Worm (Caenorhabditis elegans) whole organism, young adult: Measurements from ENCODE around the gene trx-3.

Experiments
- F22D6.2 ChIP-seq: sonication (generic microtip); optimal IDR thresholded peaks from 2 replicates; lab custom pipeline; 2016; ENCODE audit warnings: mild to moderate bottlenecking, missing genetic modification characterization, missing compliant biosample characterization
- F37B4.10 ChIP-seq: fragments of 200-800 bp; sonication (Bioruptor generic); IDR thresholded peaks from 2 replicates; pipeline ENCODE4 v1.3.6; 2022; ENCODE audit warnings: missing genetic modification characterization, missing compliant biosample characterization
- F52B5.7 ChIP-seq: sonication (generic microtip); optimal IDR thresholded peaks from 2 replicates; lab custom pipeline; 2016; ENCODE audit warnings: mild to moderate bottlenecking, missing genetic modification characterization, missing compliant biosample characterization
- F57C9.4 ChIP-seq: sonication (generic microtip); optimal IDR thresholded peaks from 2 replicates; lab custom pipeline; 2017; ENCODE audit warnings: mild to moderate bottlenecking, missing genetic modification characterization, missing compliant biosample characterization
- T07F8.4 ChIP-seq: sonication (generic microtip); optimal IDR thresholded peaks from 2 replicates; lab custom pipeline; 2016; ENCODE audit warnings: mild to moderate bottlenecking, missing genetic modification characterization, moderate library complexity, missing compliant biosample characterization
- Y53G8AR.9 ChIP-seq: fragments of 200-800 bp; sonication (Bioruptor generic); conservative IDR thresholded peaks from 2 replicates; pipeline ENCODE4 v1.3.6; 2022; ENCODE audit warnings: missing genetic modification reagents, missing genetic modification characterization, missing compliant biosample characterization
- ama-1 ChIP-seq, 3 experiments: fragments of 150-350 bp in 1 of 3; sonication (generic microtip) in 2 of 3; optimal IDR thresholded peaks; 2 replicates each; lab custom pipeline; 2014 to 2018; ENCODE audit warnings: missing biosample characterization in 2 of 3, missing genetic modification characterization in 2 of 3, missing genetic modification reagents in 2 of 3
- atf-7 ChIP-seq: sonication (generic microtip); optimal IDR thresholded peaks from 2 replicates; lab custom pipeline; 2017; ENCODE audit warnings: mild to moderate bottlenecking, missing genetic modification characterization, missing compliant biosample characterization
- attf-5 ChIP-seq: fragments of 200-800 bp; sonication (Bioruptor generic); optimal IDR thresholded peaks from 2 replicates; lab custom pipeline; 2018; ENCODE audit warnings: mild to moderate bottlenecking, missing genetic modification characterization, missing compliant biosample characterization
- attf-6 ChIP-seq: fragments of 200-800 bp; sonication (Bioruptor generic); IDR thresholded peaks from 2 replicates; pipeline ENCODE4 v1.3.6; 2022; ENCODE audit warnings: missing genetic modification reagents, missing genetic modification characterization, missing compliant biosample characterization
- bed-2 ChIP-seq: fragments of 200-800 bp; sonication (Bioruptor generic); IDR thresholded peaks from 2 replicates; pipeline ENCODE4 v1.3.6; 2022; ENCODE audit warnings: missing genetic modification reagents, missing genetic modification characterization, missing compliant biosample characterization
- cebp-1 ChIP-seq, 2 experiments: fragments of 200-800 bp in 1 of 2; sonication (Bioruptor generic) in 1 of 2; sonication (generic microtip) in 1 of 2; IDR thresholded peaks in 1 of 2; optimal IDR thresholded peaks in 1 of 2; 2 replicates each; pipeline versions ENCODE4 v1.3.6 to Lab custom; 2017 to 2022; ENCODE audit warnings: missing compliant biosample characterization in 2 of 2, missing genetic modification characterization in 2 of 2, mild to moderate bottlenecking in 1 of 2, missing genetic modification reagents in 1 of 2, moderate library complexity in 1 of 2
- dox-1 ChIP-seq: fragments of 200-800 bp; sonication (Bioruptor generic); IDR thresholded peaks from 2 replicates; pipeline ENCODE4 v1.3.6; 2022; ENCODE audit warnings: missing genetic modification reagents, missing genetic modification characterization, missing compliant biosample characterization
- dpff-1 ChIP-seq: sonication (generic microtip); optimal IDR thresholded peaks from 2 replicates; lab custom pipeline; 2017; ENCODE audit warnings: mild to moderate bottlenecking, missing genetic modification characterization, missing compliant biosample characterization
- dpl-1 ChIP-seq: fragments of 150-350 bp; optimal IDR thresholded peaks from 2 replicates; lab custom pipeline; 2014; ENCODE audit warnings: missing biosample characterization, missing genetic modification reagents, missing genetic modification characterization
- egrh-3 ChIP-seq: fragments of 200-800 bp; sonication (Bioruptor generic); IDR thresholded peaks from 2 replicates; pipeline ENCODE4 v1.3.6; 2022; ENCODE audit warnings: missing genetic modification reagents, missing genetic modification characterization, missing compliant biosample characterization
- ets-4 ChIP-seq: fragments of 200-800 bp; sonication (Bioruptor generic); optimal IDR thresholded peaks from 2 replicates; lab custom pipeline; 2018; ENCODE audit warnings: mild to moderate bottlenecking, missing genetic modification characterization, missing compliant biosample characterization
- fkh-3 ChIP-seq: sonication (generic microtip); optimal IDR thresholded peaks from 2 replicates; lab custom pipeline; 2016; ENCODE audit warnings: mild to moderate bottlenecking, missing genetic modification characterization, missing compliant biosample characterization
- hmg-1.2 ChIP-seq: fragments of 200-800 bp; sonication (Bioruptor generic); IDR thresholded peaks from 2 replicates; pipeline ENCODE4 v1.3.6; 2022; ENCODE audit warnings: missing genetic modification reagents, missing genetic modification characterization, missing compliant biosample characterization
- hsf-1 ChIP-seq: fragments of 200-800 bp; sonication (Bioruptor generic); IDR thresholded peaks from 2 replicates; pipeline ENCODE4 v1.3.6; 2022; ENCODE audit warnings: missing genetic modification reagents, missing genetic modification characterization, missing compliant biosample characterization
- lag-1 ChIP-seq: fragments of 200-800 bp; sonication (Bioruptor generic); IDR thresholded peaks from 2 replicates; pipeline ENCODE4 v1.3.6; 2022; ENCODE audit warnings: missing genetic modification reagents, missing genetic modification characterization, missing compliant biosample characterization
- lin-26 ChIP-seq: fragments of 200-800 bp; sonication (Bioruptor generic); IDR thresholded peaks from 2 replicates; pipeline ENCODE4 v1.3.6; 2022; ENCODE audit warnings: missing genetic modification reagents, missing genetic modification characterization, missing compliant biosample characterization
- lin-35 ChIP-seq, 3 experiments: fragments of 150-350 bp in 2 of 3; sonication (generic microtip) in 1 of 3; optimal IDR thresholded peaks; 2 replicates each; lab custom pipeline; 2014 to 2018; ENCODE audit warnings: missing biosample characterization in 3 of 3, missing genetic modification characterization in 3 of 3, missing genetic modification reagents in 3 of 3
- lin-54 ChIP-seq: fragments of 200-800 bp; sonication (Bioruptor generic); optimal IDR thresholded peaks from 2 replicates; lab custom pipeline; 2018; ENCODE audit warnings: mild to moderate bottlenecking, missing genetic modification characterization, missing compliant biosample characterization
- lir-1 ChIP-seq: fragments of 200-800 bp; sonication (Bioruptor generic); conservative IDR thresholded peaks from 2 replicates; pipeline ENCODE4 v1.3.6; 2022; ENCODE audit warnings: missing genetic modification reagents, missing genetic modification characterization, missing compliant biosample characterization
- lsy-27 ChIP-seq: sonication (generic microtip); optimal IDR thresholded peaks from 2 replicates; lab custom pipeline; 2017; ENCODE audit warnings: missing genetic modification characterization, mild to moderate bottlenecking, missing compliant biosample characterization, antibody characterized with exemption, missing genotype, borderline replicate concordance; ENCODE audit not compliant: insufficient read depth
- nfya-2 ChIP-seq: fragments of 200-800 bp; sonication (Bioruptor generic); IDR thresholded peaks from 2 replicates; pipeline ENCODE4 v1.3.6; 2022; ENCODE audit warnings: missing genetic modification reagents, missing genetic modification characterization, missing compliant biosample characterization
- nhr-27 ChIP-seq: fragments of 200-800 bp; sonication (Bioruptor generic); optimal IDR thresholded peaks from 2 replicates; lab custom pipeline; 2018; ENCODE audit warnings: mild to moderate bottlenecking, missing genetic modification characterization, moderate library complexity, missing compliant biosample characterization
- nhr-80 ChIP-seq: sonication (generic microtip); optimal IDR thresholded peaks from 2 replicates; lab custom pipeline; 2016; ENCODE audit warnings: missing genetic modification characterization, missing compliant biosample characterization
- repo-1 ChIP-seq: sonication (generic microtip); optimal IDR thresholded peaks from 2 replicates; lab custom pipeline; 2017; ENCODE audit warnings: mild to moderate bottlenecking, missing genetic modification characterization, missing compliant biosample characterization
- snpc-3.4 ChIP-seq: sonication (generic microtip); optimal IDR thresholded peaks from 2 replicates; lab custom pipeline; 2017; ENCODE audit warnings: missing genetic modification characterization, mild to moderate bottlenecking, missing compliant biosample characterization, antibody characterized with exemption, moderate library complexity, missing genotype, missing genetic modification reagents
- snpc-4 ChIP-seq, 5 experiments: fragments of 150-350 bp in 1 of 5; sonication (generic microtip) in 4 of 5; optimal IDR thresholded peaks; 2 replicates each; lab custom pipeline; 2014 to 2018; ENCODE audit warnings: missing genetic modification characterization in 5 of 5, missing biosample characterization in 3 of 5, antibody characterized with exemption in 2 of 5, mild to moderate bottlenecking in 2 of 5, missing compliant biosample characterization in 2 of 5, missing genotype in 2 of 5, moderate library complexity in 2 of 5, missing genetic modification reagents in 1 of 5
- sptf-2 ChIP-seq: fragments of 200-800 bp; sonication (Bioruptor generic); optimal IDR thresholded peaks from 2 replicates; lab custom pipeline; 2018; ENCODE audit warnings: mild to moderate bottlenecking, missing genetic modification characterization, missing compliant biosample characterization
- tbp1 ChIP-seq: fragments of 200-800 bp; sonication (Bioruptor generic); optimal IDR thresholded peaks from 2 replicates; lab custom pipeline; 2018; ENCODE audit warnings: mild to moderate bottlenecking, missing genetic modification characterization, missing compliant biosample characterization
- zfh-2 ChIP-seq: fragments of 200-800 bp; sonication (Bioruptor generic); conservative IDR thresholded peaks from 2 replicates; pipeline ENCODE4 v1.3.6; 2022; ENCODE audit warnings: missing genetic modification reagents, missing genetic modification characterization, missing compliant biosample characterization
- ztf-22 ChIP-seq: fragments of 200-800 bp; sonication (Bioruptor generic); optimal IDR thresholded peaks from 2 replicates; lab custom pipeline; 2018; ENCODE audit warnings: mild to moderate bottlenecking, missing genetic modification characterization, moderate library complexity, missing compliant biosample characterization
- ztf-3 ChIP-seq: fragments of 200-800 bp; sonication (Bioruptor generic); optimal IDR thresholded peaks from 2 replicates; lab custom pipeline; 2018; ENCODE audit warnings: mild to moderate bottlenecking, missing genetic modification characterization, missing compliant biosample characterization

Gene trx-3

DNA sequence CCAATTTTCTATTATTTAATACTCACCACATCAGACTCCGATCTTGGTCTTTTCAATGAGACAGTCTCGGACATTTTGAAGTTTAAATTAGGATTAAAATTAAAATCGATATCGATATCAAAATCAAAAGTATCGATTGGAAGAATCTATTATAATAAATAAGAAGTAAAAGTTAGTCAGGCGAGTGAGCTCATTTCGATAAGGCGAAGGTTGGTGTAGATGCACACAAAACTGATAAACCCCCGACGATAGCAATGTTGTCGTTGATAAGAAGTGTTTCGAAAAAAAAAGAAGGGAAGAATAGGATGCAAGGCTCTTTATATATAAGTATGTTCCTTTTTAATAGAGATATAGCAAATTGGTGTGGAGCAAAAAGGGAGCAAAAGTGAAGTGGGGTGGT, 4.3 kb upstream of the trx-3 start, which contains the start of gene M01H9.4:
Gene M01H9.4, minus strand, starts transcription at position 379 of the 400 bp plus-strand sequence.
- TF ChIP-seq nhr-80 (tag; lab: Kevin White, UChicago) (peak; percentile 83), ztf-3 (no peak), T07F8.4 (no peak)

DNA sequence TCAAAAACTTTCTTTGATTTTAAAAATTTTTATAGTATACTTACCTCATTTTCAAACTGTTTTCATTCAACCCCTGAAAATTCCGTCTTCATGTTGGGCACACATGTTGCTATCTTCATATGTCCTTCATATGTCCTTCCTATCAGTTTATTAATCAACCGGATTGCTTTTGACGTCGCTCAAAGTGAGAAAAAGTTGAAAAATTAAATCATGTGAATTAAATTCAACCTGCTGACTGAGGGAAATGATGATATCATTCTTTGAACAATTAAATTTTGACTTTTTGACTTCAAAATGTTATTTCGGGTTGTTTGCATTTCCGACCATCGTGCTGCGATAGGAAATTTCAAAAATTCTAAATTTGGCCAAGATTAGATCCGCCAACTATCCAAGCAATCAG, 2.3 kb upstream of the trx-3 start:
- TF ChIP-seq snpc-4 (GFP tag; optimal IDR thresholded peaks at IDR 0.05; lab: Kevin White, UChicago) (no peak), snpc-4 (tag; optimal IDR thresholded peaks at IDR 0.05; lab: Kevin White, UChicago) (no peak), nhr-80 (tag; lab: Kevin White, UChicago) (peak; percentile 57)

DNA sequence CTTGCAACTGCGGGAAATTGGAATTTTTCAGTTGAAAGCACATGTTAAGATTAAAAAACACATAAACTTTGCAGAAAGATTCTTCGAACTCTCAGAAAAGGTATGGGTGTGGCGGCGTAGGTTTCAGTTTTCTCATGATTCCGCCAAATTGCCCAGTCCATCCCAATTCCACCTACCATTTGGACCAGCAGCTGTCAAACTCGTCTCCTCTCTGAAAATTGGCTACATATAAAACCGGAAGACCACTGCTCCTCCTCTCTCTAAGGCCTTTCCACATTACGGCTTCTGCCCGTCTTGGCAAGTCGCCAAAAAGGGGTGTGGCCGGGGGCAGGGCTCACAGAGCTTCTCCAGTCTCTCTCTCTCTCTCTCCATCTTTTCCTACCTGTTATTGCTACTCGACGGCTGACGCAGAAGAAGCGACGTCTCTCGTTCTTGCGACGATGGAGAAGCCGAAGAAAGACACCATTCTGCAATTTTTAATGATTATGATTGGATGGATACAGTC, 3.4 kb downstream of the trx-3 start, which contains the start of gene ZK180.7:
Gene ZK180.7, plus strand, starts transcription at position 395 of the 505 bp plus-strand sequence.
- peak; percentile 21; the same call in 1 of the 2 replicates for TF ChIP-seq egrh-3 (GFP tag; lab: Robert Waterston, UW)
- TF ChIP-seq lir-1 (GFP tag; lab: Robert Waterston, UW): no peak
- no peak for TF ChIP-seq lin-54 (GFP tag; lab: Kevin White, UChicago)
- no peak for TF ChIP-seq sptf-2 (GFP tag; lab: Kevin White, UChicago)
- TF ChIP-seq F22D6.2: no peak
- TF ChIP-seq zfh-2 (GFP tag; lab: Robert Waterston, UW): peak; percentile 76

DNA sequence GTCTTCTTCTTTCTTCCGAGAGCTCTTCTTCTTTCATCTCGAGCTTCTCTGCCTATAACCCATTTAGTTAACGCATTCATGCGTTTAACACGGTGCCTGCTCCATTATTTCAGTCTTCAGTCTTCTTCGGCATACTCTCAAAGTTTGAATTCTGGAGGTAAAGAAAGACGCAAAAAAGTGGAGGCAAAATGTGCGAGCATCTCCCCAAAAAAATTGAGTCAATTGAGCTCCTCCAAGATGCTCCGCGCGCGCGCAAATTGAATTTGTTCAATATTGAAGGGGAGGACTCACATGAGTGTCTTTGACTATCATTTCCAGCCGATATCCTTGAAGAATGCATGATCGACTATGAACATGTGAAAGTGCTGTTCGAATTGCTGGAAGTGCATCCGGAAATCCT, 18.2 kb downstream of the trx-3 start:
- TF ChIP-seq nfya-2 (GFP tag; lab: Robert Waterston, UW): no peak
- no peak for TF ChIP-seq atf-7 (tag; lab: Kevin White, UChicago)
- TF ChIP-seq F57C9.4 (tag; lab: Kevin White, UChicago): no peak
- TF ChIP-seq F52B5.7 (tag; lab: Kevin White, UChicago): no peak
- no peak for TF ChIP-seq ztf-22 (GFP tag; lab: Kevin White, UChicago)
- no peak for TF ChIP-seq tbp1
- no peak for TF ChIP-seq snpc-3.4 (tag; lab: Kevin White, UChicago)
- TF ChIP-seq F37B4.10: no peak
- TF ChIP-seq T07F8.4: no peak
- no peak for TF ChIP-seq bed-2 (GFP tag; lab: Robert Waterston, UW)

DNA sequence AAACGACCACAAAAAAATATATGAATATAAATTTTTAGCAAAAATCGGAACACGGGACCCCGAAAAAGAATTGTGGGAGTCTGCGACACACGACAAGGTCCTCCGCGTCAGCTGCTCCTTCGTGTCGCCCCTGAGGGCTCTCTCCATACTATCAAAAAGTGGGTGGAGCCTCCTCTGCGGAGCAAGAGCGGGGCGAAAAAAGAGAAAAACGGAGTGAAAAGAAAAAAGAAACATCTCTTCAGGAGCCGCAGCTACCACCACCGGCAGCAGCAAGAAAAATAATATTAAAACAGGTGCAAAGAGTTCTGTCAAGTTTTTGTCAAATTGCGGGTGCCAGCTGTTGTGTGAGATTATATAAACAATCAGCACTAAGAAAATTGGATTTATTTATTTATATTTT, 19.8 kb downstream of the trx-3 start, which contains the start of gene gbb-2:
Gene gbb-2, minus strand, starts transcription at position 112 of the 400 bp plus-strand sequence.
- TF ChIP-seq ets-4 (GFP tag; lab: Kevin White, UChicago) (no peak), dox-1 (GFP tag; lab: Robert Waterston, UW) (peak; percentile 10; the same call in 1 of the 2 replicates), attf-5 (GFP tag; lab: Kevin White, UChicago) (no peak), nhr-27 (no peak), zfh-2 (GFP tag; lab: Robert Waterston, UW) (peak; percentile 50; the same call in 1 of the 2 replicates)

DNA sequence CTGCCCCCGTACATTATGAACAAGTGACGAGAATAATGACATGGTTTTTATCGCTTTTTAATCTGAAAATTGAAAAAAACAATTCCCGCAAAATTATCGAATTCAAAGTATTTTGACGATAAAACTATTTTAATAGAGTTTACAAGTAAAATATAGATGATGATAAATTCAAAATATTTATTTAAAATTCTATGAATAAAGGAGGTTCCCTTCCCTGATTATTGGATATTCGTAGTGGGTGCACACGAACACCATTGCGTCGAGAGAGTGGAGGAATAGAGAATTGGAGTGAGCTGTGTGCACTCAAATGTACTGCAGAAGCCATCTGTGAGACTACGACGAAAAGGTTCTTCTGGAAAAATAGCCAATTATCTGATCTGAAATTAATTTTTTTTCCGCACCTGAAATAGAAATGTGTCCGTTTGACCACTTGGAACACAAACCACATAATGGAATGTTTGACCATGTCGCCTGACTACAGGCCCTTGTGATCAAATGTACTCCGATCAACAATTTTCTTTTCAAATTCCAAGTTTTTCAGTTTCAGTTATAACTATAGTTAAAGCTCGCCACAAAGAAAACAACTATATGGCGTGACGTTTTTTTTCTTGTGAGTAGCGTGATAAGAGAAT, 24.5 kb downstream of the trx-3 start, which contains the start of the genes rfth-1 and ZK180.8:
Gene rfth-1, minus strand, starts transcription at position 51 of the 632 bp plus-strand sequence.
Gene ZK180.8, minus strand, starts transcription at position 466 of the 632 bp plus-strand sequence.
- TF ChIP-seq dpl-1: no peak
- no peak for TF ChIP-seq cebp-1 (GFP tag; IDR thresholded peaks at IDR 0.05; lab: Robert Waterston, UW)
- TF ChIP-seq cebp-1 (tag; optimal IDR thresholded peaks at IDR 0.05; lab: Kevin White, UChicago): peak; percentile 23
- no peak for TF ChIP-seq lag-1
- TF ChIP-seq fkh-3 (tag; lab: Kevin White, UChicago): no peak
- TF ChIP-seq repo-1 (tag; lab: Kevin White, UChicago): peak; percentile 61
- peak; percentile 36 for TF ChIP-seq nhr-80 (tag; lab: Kevin White, UChicago)
- no peak for TF ChIP-seq ama-1 (optimal IDR thresholded peaks at IDR 0.05; lab: Kevin White, UChicago)
- peak in 1 of 2 experiments; percentile 58 for TF ChIP-seq ama-1 (GFP tag; optimal IDR thresholded peaks at IDR 0.05; lab: Kevin White, UChicago)
- peak; percentile 39 for TF ChIP-seq hmg-1.2
- 0 out of 2 replicates have a peak, but pooled peaks have one; percentile 31 for TF ChIP-seq hsf-1 (GFP tag; lab: Robert Waterston, UW)
- no peak for TF ChIP-seq attf-6 (GFP tag; lab: Robert Waterston, UW)
- 0 out of 2 replicates have a peak, but pooled peaks have one; percentile 22 for TF ChIP-seq lin-26 (GFP tag; lab: Robert Waterston, UW)
- TF ChIP-seq lsy-27: no peak
- peak; percentile 62; the same call in 1 of the 2 replicates for TF ChIP-seq Y53G8AR.9 (GFP tag; lab: Robert Waterston, UW)
- TF ChIP-seq dpff-1 (tag; lab: Kevin White, UChicago): no peak
- TF ChIP-seq lin-35 (GFP tag; optimal IDR thresholded peaks at IDR 0.05; lab: Kevin White, UChicago): peak in 1 of 3 experiments; percentile 17
